Worm (Caenorhabditis elegans): ENCODE results near the gene lys-8.
A peak's percentile ranks its signal among the peaks of the same experiment; 100 is the strongest.

Gene lys-8

ce11 chrII:5599326-5600044 is 13.5 kb downstream of the lys-8 start, which contains the start of gene C17G10.10:
Gene C17G10.10, minus strand, starts transcription at chrII:5599376.
- TF ChIP-seq C17E4.6 (GFP tag; IDR thresholded peaks at IDR 0.05) (no peak), nhr-179 (tag; optimal IDR thresholded peaks at IDR 0.05) (no peak), F23B12.7 (tag; optimal IDR thresholded peaks at IDR 0.05; ENCODE audit: insufficient read depth) (peak; percentile 77), F33H1.4 (GFP tag; IDR thresholded peaks at IDR 0.05) (peak; percentile 53), attf-3 (GFP tag; conservative IDR thresholded peaks at IDR 0.05) (no peak), madf-6 (GFP tag; IDR thresholded peaks at IDR 0.05) (peak; percentile 81), let-526 (GFP tag; IDR thresholded peaks at IDR 0.05) (no peak), ekl-4 (GFP tag; IDR thresholded peaks at IDR 0.05) (peak; percentile 73; the same call in 1 of the 2 replicates), snpc-1.1 (tag; optimal IDR thresholded peaks at IDR 0.05; ENCODE audit: insufficient read depth) (peak; percentile 98), ztf-3 (GFP tag; optimal IDR thresholded peaks at IDR 0.05) (no peak), athp-1 (tag; optimal IDR thresholded peaks at IDR 0.05) (no peak), mcd-1 (GFP tag; IDR thresholded peaks at IDR 0.05) (peak; percentile 64), atf-7 (tag; optimal IDR thresholded peaks at IDR 0.05) (peak; percentile 40), Y53F4B.3 (GFP tag; IDR thresholded peaks at IDR 0.05) (no peak), ceh-79 (tag; optimal IDR thresholded peaks at IDR 0.05) (no peak), C06A6.2 (GFP tag; conservative IDR thresholded peaks at IDR 0.05) (no peak), F57C9.4 (tag; optimal IDR thresholded peaks at IDR 0.05) (no peak), nfya-2 (GFP tag; IDR thresholded peaks at IDR 0.05) (no peak), lin-35 (GFP tag; optimal IDR thresholded peaks at IDR 0.05) (peak in 1 of 3 experiments; percentile 38), nfya-1 (tag; optimal IDR thresholded peaks at IDR 0.05; ENCODE audit: borderline replicate concordance, insufficient read depth) (no peak), lin-54 (GFP tag; optimal IDR thresholded peaks at IDR 0.05) (peak; percentile 49), B0261.1 (tag; optimal IDR thresholded peaks at IDR 0.05) (peak; percentile 9), rcor-1 (GFP tag; IDR thresholded peaks at IDR 0.05) (peak; percentile 66), Y53G8AR.9 (GFP tag; conservative IDR thresholded peaks at IDR 0.05) (peak; percentile 64; the same call in 1 of the 2 replicates), lin-26 (GFP tag; IDR thresholded peaks at IDR 0.05) (no peak), F55B11.4 (tag; optimal IDR thresholded peaks at IDR 0.05; ENCODE audit: borderline replicate concordance, insufficient read depth) (no peak), lin-40 (tag; optimal IDR thresholded peaks at IDR 0.05) (peak; percentile 75), chd-7 (tag; optimal IDR thresholded peaks at IDR 0.05) (no peak), zim-3 (tag; optimal IDR thresholded peaks at IDR 0.05) (peak; percentile 8), B0035.1 (tag; optimal IDR thresholded peaks at IDR 0.05) (no peak), ceh-91 (GFP tag; IDR thresholded peaks at IDR 0.05) (peak; percentile 12; the same call in 1 of the 2 replicates), nfyb-1 (GFP tag; IDR thresholded peaks at IDR 0.05) (peak; percentile 89), cebp-1 (GFP tag; IDR thresholded peaks at IDR 0.05) (no peak), cebp-1 (tag; optimal IDR thresholded peaks at IDR 0.05) (no peak), efl-1 (GFP tag; optimal IDR thresholded peaks at IDR 0.05) (peak; percentile 21), mes-4 (tag; optimal IDR thresholded peaks at IDR 0.05) (no peak), repo-1 (tag; optimal IDR thresholded peaks at IDR 0.05) (peak; percentile 78), aptf-3 (GFP tag; IDR thresholded peaks at IDR 0.05) (no peak), T26A5.8 (tag; optimal IDR thresholded peaks at IDR 0.05) (no peak), snpc-1.3 (tag; optimal IDR thresholded peaks at IDR 0.05; ENCODE audit: insufficient read depth) (peak; percentile 87), madf-8 (GFP tag; conservative IDR thresholded peaks at IDR 0.05) (peak; percentile 45), dpff-1 (tag; optimal IDR thresholded peaks at IDR 0.05) (no peak), tlf-1 (GFP tag; optimal IDR thresholded peaks at IDR 0.05) (peak; percentile 34), dpl-1 (GFP tag; optimal IDR thresholded peaks at IDR 0.05) (no peak), ztf-18 (tag; optimal IDR thresholded peaks at IDR 0.05) (peak; percentile 14), ets-4 (GFP tag; optimal IDR thresholded peaks at IDR 0.05) (no peak), hrde-1 (tag; optimal IDR thresholded peaks at IDR 0.05; ENCODE audit: borderline replicate concordance) (peak; percentile 68)
